ENCODE assay signal across 1 fruit fly cellular context in the genomic region with DNA sequence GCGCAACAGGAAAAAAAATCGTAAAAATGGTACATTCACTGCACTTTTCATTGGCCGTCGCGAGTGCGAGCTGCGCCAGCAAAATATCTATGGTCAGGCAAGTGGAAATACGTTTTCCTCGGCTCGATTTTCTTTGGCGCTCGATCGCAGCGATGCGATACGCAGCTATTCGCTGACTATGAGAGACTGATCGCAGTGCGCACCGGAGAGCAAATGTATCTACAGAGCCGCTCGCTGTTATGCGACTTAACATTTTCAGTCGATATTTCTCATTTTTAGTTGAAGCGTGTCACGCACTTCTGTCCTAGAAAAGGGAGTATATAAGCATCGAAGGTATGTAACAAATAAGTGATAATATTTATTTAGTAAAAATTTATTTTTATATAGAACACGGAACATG.
TF ChIP-seq lines count a peak whose summit lies in the region.

wgn (minus strand) TSS at position 193 of the 400 bp plus-strand sequence.

TF ChIP-seq in whole organism, embryonic, 481 proteins besides CTCF, POLR2A, EP300 and RAD21 (continued from another document and continues in another):
- TF ChIP-seq Scr (GFP tag; IDR thresholded peaks at IDR 0.05; lab: Robert Waterston, UW; ENCODE audit: partially characterized antibody) (peak; percentile 89), CG9437 (GFP tag; optimal IDR thresholded peaks at IDR 0.05; lab: Kevin White, UChicago) (no peak), CG10274 (GFP tag; optimal IDR thresholded peaks at IDR 0.05; lab: Kevin White, UChicago) (no peak), CG17186 (GFP tag; optimal IDR thresholded peaks at IDR 0.05; lab: Kevin White, UChicago) (no peak), ash1 (GFP tag; optimal IDR thresholded peaks at IDR 0.05; lab: Kevin White, UChicago) (no peak), Dip2 (GFP tag; IDR thresholded peaks at IDR 0.05; lab: Robert Waterston, UW) (no peak), CG3065 (GFP tag; optimal IDR thresholded peaks at IDR 0.05; lab: Kevin White, UChicago) (no peak), CG3163 (GFP tag; optimal IDR thresholded peaks at IDR 0.05; lab: Kevin White, UChicago) (no peak), Poxn (GFP tag; IDR thresholded peaks at IDR 0.05; lab: Robert Waterston, UW) (no peak), CG9727 (GFP tag; optimal IDR thresholded peaks at IDR 0.05; lab: Kevin White, UChicago) (no peak), Doc3 (GFP tag; IDR thresholded peaks at IDR 0.05; lab: Robert Waterston, UW; ENCODE audit: partially characterized antibody) (peak; percentile 95), CG3407 (GFP tag; optimal IDR thresholded peaks at IDR 0.05; lab: Kevin White, UChicago) (no peak), CG12236 (GFP tag; optimal IDR thresholded peaks at IDR 0.05; lab: Kevin White, UChicago) (no peak), bigmax (GFP tag; optimal IDR thresholded peaks at IDR 0.05; lab: Kevin White, UChicago) (no peak), CG34224 (GFP tag; IDR thresholded peaks at IDR 0.05; lab: Robert Waterston, UW; ENCODE audit: partially characterized antibody) (peak; percentile 86), so (GFP tag; IDR thresholded peaks at IDR 0.05; lab: Robert Waterston, UW) (0 out of 3 replicates have a peak, but pooled peaks have one; percentile 10), CG10267 (tag; optimal IDR thresholded peaks at IDR 0.05; lab: Kevin White, UChicago) (no peak), Lpt (GFP tag; optimal IDR thresholded peaks at IDR 0.05; lab: Kevin White, UChicago) (no peak), pros (GFP tag; optimal IDR thresholded peaks at IDR 0.05; lab: Kevin White, UChicago) (no peak), CG30403 (GFP tag; optimal IDR thresholded peaks at IDR 0.05; lab: Kevin White, UChicago) (no peak), Mad (GFP tag; optimal IDR thresholded peaks at IDR 0.05; lab: Kevin White, UChicago) (no peak), hb (GFP tag; IDR thresholded peaks at IDR 0.05; lab: Robert Waterston, UW; ENCODE audit: partially characterized antibody) (no peak), CG9817 (tag; optimal IDR thresholded peaks at IDR 0.05; lab: Kevin White, UChicago) (no peak), sqz (GFP tag; optimal IDR thresholded peaks at IDR 0.05; lab: Kevin White, UChicago) (no peak), CG4820 (GFP tag; optimal IDR thresholded peaks at IDR 0.05; lab: Kevin White, UChicago) (no peak), lab (GFP tag; optimal IDR thresholded peaks at IDR 0.05; lab: Kevin White, UChicago) (peak; percentile 36), zen2 (GFP tag; IDR thresholded peaks at IDR 0.05; lab: Robert Waterston, UW; ENCODE audit: partially characterized antibody) (peak; percentile 89), Trl (optimal IDR thresholded peaks at IDR 0.05; lab: Kevin White, UChicago) (peak; percentile 33 to 43), Trl (GFP tag; optimal IDR thresholded peaks at IDR 0.05; lab: Kevin White, UChicago) (no peak), chm (GFP tag; IDR thresholded peaks at IDR 0.05; lab: Robert Waterston, UW) (peak; percentile 83), hkb (optimal IDR thresholded peaks at IDR 0.05; lab: Kevin White, UChicago) (no peak), hkb (GFP tag; IDR thresholded peaks at IDR 0.05; lab: Robert Waterston, UW) (0 out of 2 replicates have a peak, but pooled peaks have one; percentile 8), CG4360 (GFP tag; IDR thresholded peaks at IDR 0.05; lab: Robert Waterston, UW) (peak; percentile 36; the same call in 1 of the 2 replicates), CG3838 (GFP tag; optimal IDR thresholded peaks at IDR 0.05; lab: Kevin White, UChicago) (no peak), fd96Cb (tag; optimal IDR thresholded peaks at IDR 0.05; lab: Kevin White, UChicago) (no peak), CG5953 (GFP tag; IDR thresholded peaks at IDR 0.05; lab: Robert Waterston, UW) (no peak), tap (tag; optimal IDR thresholded peaks at IDR 0.05; lab: Kevin White, UChicago) (no peak), ase (GFP tag; IDR thresholded peaks at IDR 0.05; lab: Robert Waterston, UW) (no peak), CG8290 (GFP tag; optimal IDR thresholded peaks at IDR 0.05; lab: Kevin White, UChicago) (no peak), CG8290 (tag; optimal IDR thresholded peaks at IDR 0.05; lab: Kevin White, UChicago) (peak in 1 of 2 experiments; percentile 41), odd (GFP tag; optimal IDR thresholded peaks at IDR 0.05; lab: Kevin White, UChicago) (no peak), inv (GFP tag; IDR thresholded peaks at IDR 0.05; lab: Robert Waterston, UW; ENCODE audit: partially characterized antibody) (peak; percentile 43; the same call in 1 of the 2 replicates), CG5180 (GFP tag; optimal IDR thresholded peaks at IDR 0.05; lab: Kevin White, UChicago) (no peak), CG15601 (tag; optimal IDR thresholded peaks at IDR 0.05; lab: Kevin White, UChicago) (no peak), repo (GFP tag; optimal IDR thresholded peaks at IDR 0.05; lab: Kevin White, UChicago) (no peak), Ssrp (tag; optimal IDR thresholded peaks at IDR 0.05; lab: Kevin White, UChicago) (no peak), fu2 (GFP tag; optimal IDR thresholded peaks at IDR 0.05; lab: Kevin White, UChicago) (no peak), D (optimal IDR thresholded peaks at IDR 0.05; lab: Kevin White, UChicago) (no peak), D (GFP tag; optimal IDR thresholded peaks at IDR 0.05; lab: Kevin White, UChicago) (no peak), slbo (GFP tag; IDR thresholded peaks at IDR 0.05; lab: Robert Waterston, UW) (0 out of 2 replicates have a peak, but pooled peaks have one; percentile 6), CG33557 (GFP tag; optimal IDR thresholded peaks at IDR 0.05; lab: Kevin White, UChicago) (no peak), CrebB (tag; optimal IDR thresholded peaks at IDR 0.05; lab: Kevin White, UChicago) (no peak), sob (GFP tag; IDR thresholded peaks at IDR 0.05; lab: Robert Waterston, UW) (no peak), usp (GFP tag; optimal IDR thresholded peaks at IDR 0.05; lab: Kevin White, UChicago) (no peak), zfh1 (GFP tag; IDR thresholded peaks at IDR 0.05; lab: Robert Waterston, UW) (0 out of 3 replicates have a peak, but pooled peaks have one; percentile 27), CG6175 (GFP tag; IDR thresholded peaks at IDR 0.05; lab: Robert Waterston, UW) (no peak), CG6654 (GFP tag; optimal IDR thresholded peaks at IDR 0.05; lab: Kevin White, UChicago) (no peak), CG2199 (GFP tag; IDR thresholded peaks at IDR 0.05; lab: Robert Waterston, UW) (peak; percentile 93), CG10959 (GFP tag; IDR thresholded peaks at IDR 0.05; lab: Robert Waterston, UW) (no peak), HLHmδ (GFP tag; optimal IDR thresholded peaks at IDR 0.05; lab: Kevin White, UChicago) (peak; percentile 14), CG12942 (GFP tag; optimal IDR thresholded peaks at IDR 0.05; lab: Kevin White, UChicago) (no peak), CG17385 (GFP tag; optimal IDR thresholded peaks at IDR 0.05; lab: Kevin White, UChicago) (peak; percentile 4), scrt (GFP tag; optimal IDR thresholded peaks at IDR 0.05; lab: Kevin White, UChicago) (no peak), Tbp (GFP tag; optimal IDR thresholded peaks at IDR 0.05; lab: Kevin White, UChicago) (no peak), p53 (GFP tag; optimal IDR thresholded peaks at IDR 0.05; lab: Kevin White, UChicago) (no peak), BtbVII (GFP tag; optimal IDR thresholded peaks at IDR 0.05; lab: Kevin White, UChicago) (peak; percentile 0), zf30C (GFP tag; optimal IDR thresholded peaks at IDR 0.05; lab: Kevin White, UChicago) (peak; percentile 15), gsb (GFP tag; IDR thresholded peaks at IDR 0.05; lab: Robert Waterston, UW) (no peak), nom (GFP tag; optimal IDR thresholded peaks at IDR 0.05; lab: Kevin White, UChicago) (peak; percentile 32), abd-A (tag; optimal IDR thresholded peaks at IDR 0.05; lab: Kevin White, UChicago) (no peak), Dip3 (GFP tag; optimal IDR thresholded peaks at IDR 0.05; lab: Kevin White, UChicago) (no peak), Nf-YA (GFP tag; IDR thresholded peaks at IDR 0.05; lab: Robert Waterston, UW) (no peak), CG1603 (tag; optimal IDR thresholded peaks at IDR 0.05; lab: Kevin White, UChicago) (peak; percentile 21), amos (GFP tag; IDR thresholded peaks at IDR 0.05; lab: Robert Waterston, UW; ENCODE audit: partially characterized antibody) (peak; percentile 75), ci (GFP tag; IDR thresholded peaks at IDR 0.05; lab: Robert Waterston, UW) (peak; percentile 58; the same call in 2 of the 3 replicates), CG12155 (GFP tag; optimal IDR thresholded peaks at IDR 0.05; lab: Kevin White, UChicago) (no peak), vnd (GFP tag; IDR thresholded peaks at IDR 0.05; lab: Robert Waterston, UW; ENCODE audit: partially characterized antibody) (peak; percentile 67; the same call in 2 of the 3 replicates), nau (GFP tag; optimal IDR thresholded peaks at IDR 0.05; lab: Kevin White, UChicago) (no peak), Sin3A (optimal IDR thresholded peaks at IDR 0.05; lab: Kevin White, UChicago) (no peak), pan (optimal IDR thresholded peaks at IDR 0.05; lab: Kevin White, UChicago) (no peak), pan (GFP tag; optimal IDR thresholded peaks at IDR 0.05 in 1 of 2, IDR thresholded peaks at IDR 0.05 in 1 of 2) (peak in 1 of 2 experiments; percentile 35), Fer3 (tag; optimal IDR thresholded peaks at IDR 0.05; lab: Kevin White, UChicago) (no peak), row (GFP tag; IDR thresholded peaks at IDR 0.05; lab: Robert Waterston, UW) (peak; percentile 41; the same call in 1 of the 3 replicates), CG17912 (GFP tag; optimal IDR thresholded peaks at IDR 0.05; lab: Kevin White, UChicago) (no peak), Fer1 (GFP tag; optimal IDR thresholded peaks at IDR 0.05; lab: Kevin White, UChicago) (no peak), Adf1 (GFP tag; IDR thresholded peaks at IDR 0.05; lab: Robert Waterston, UW) (no peak), Hr78 (GFP tag; optimal IDR thresholded peaks at IDR 0.05; lab: Kevin White, UChicago) (no peak), Mes4 (GFP tag; optimal IDR thresholded peaks at IDR 0.05; lab: Kevin White, UChicago) (no peak), danr (GFP tag; IDR thresholded peaks at IDR 0.05; lab: Robert Waterston, UW) (no peak), CG16815 (GFP tag; optimal IDR thresholded peaks at IDR 0.05; lab: Kevin White, UChicago) (no peak), cas (GFP tag; IDR thresholded peaks at IDR 0.05; lab: Robert Waterston, UW) (no peak), Ptx1 (GFP tag; IDR thresholded peaks at IDR 0.05; lab: Robert Waterston, UW) (no peak), psq (GFP tag; optimal IDR thresholded peaks at IDR 0.05; lab: Kevin White, UChicago) (no peak), schlank (tag; optimal IDR thresholded peaks at IDR 0.05; lab: Kevin White, UChicago) (no peak), CG3995 (GFP tag; optimal IDR thresholded peaks at IDR 0.05; lab: Kevin White, UChicago) (no peak), nerfin-1 (tag; optimal IDR thresholded peaks at IDR 0.05; lab: Kevin White, UChicago) (no peak), CG3847 (GFP tag; IDR thresholded peaks at IDR 0.05; lab: Robert Waterston, UW) (no peak), Hmx (GFP tag; optimal IDR thresholded peaks at IDR 0.05; lab: Kevin White, UChicago) (no peak), onecut (GFP tag; IDR thresholded peaks at IDR 0.05; lab: Robert Waterston, UW) (no peak), yki (optimal IDR thresholded peaks at IDR 0.05; lab: Kevin White, UChicago) (no peak), Bgb (GFP tag; IDR thresholded peaks at IDR 0.05; lab: Robert Waterston, UW; ENCODE audit: partially characterized antibody) (peak; percentile 69), CG11093 (GFP tag; IDR thresholded peaks at IDR 0.05; lab: Robert Waterston, UW) (no peak), Rfx (GFP tag; IDR thresholded peaks at IDR 0.05; lab: Robert Waterston, UW) (no peak), HLH4C (GFP tag; IDR thresholded peaks at IDR 0.05; lab: Robert Waterston, UW; ENCODE audit: partially characterized antibody) (peak; percentile 74; the same call in 2 of the 3 replicates), CG14860 (GFP tag; IDR thresholded peaks at IDR 0.05; lab: Robert Waterston, UW; ENCODE audit: partially characterized antibody) (peak; percentile 54), emc (GFP tag; optimal IDR thresholded peaks at IDR 0.05; lab: Kevin White, UChicago) (no peak), CG32532 (GFP tag; IDR thresholded peaks at IDR 0.05; lab: Robert Waterston, UW) (peak; percentile 33; the same call in 1 of the 2 replicates), MBD-R2 (GFP tag; IDR thresholded peaks at IDR 0.05; lab: Robert Waterston, UW) (no peak), Drgx (GFP tag; IDR thresholded peaks at IDR 0.05; lab: Robert Waterston, UW) (peak; percentile 17; the same call in 1 of the 2 replicates), grn (GFP tag; optimal IDR thresholded peaks at IDR 0.05; lab: Kevin White, UChicago) (peak; percentile 24), CG12769 (tag; optimal IDR thresholded peaks at IDR 0.05; lab: Kevin White, UChicago) (no peak), CG1602 (GFP tag; optimal IDR thresholded peaks at IDR 0.05; lab: Kevin White, UChicago) (no peak), CG34422 (GFP tag; IDR thresholded peaks at IDR 0.05; lab: Robert Waterston, UW) (0 out of 3 replicates have a peak, but pooled peaks have one; percentile 15), salm (tag; optimal IDR thresholded peaks at IDR 0.05; lab: Kevin White, UChicago) (no peak), mld (GFP tag; IDR thresholded peaks at IDR 0.05; lab: Robert Waterston, UW; ENCODE audit: partially characterized antibody) (peak; percentile 71; the same call in 2 of the 3 replicates), CG16813 (GFP tag; IDR thresholded peaks at IDR 0.05; lab: Robert Waterston, UW; ENCODE audit: partially characterized antibody) (peak; percentile 77), Med (GFP tag; lab: Kevin White, UChicago) (peak; percentile 77), CG11398 (GFP tag; optimal IDR thresholded peaks at IDR 0.05; lab: Kevin White, UChicago) (no peak), trh (GFP tag; optimal IDR thresholded peaks at IDR 0.05; lab: Kevin White, UChicago) (no peak), hbn (GFP tag; IDR thresholded peaks at IDR 0.05; lab: Robert Waterston, UW; ENCODE audit: partially characterized antibody) (peak; percentile 90), ken (GFP tag; IDR thresholded peaks at IDR 0.05; lab: Robert Waterston, UW) (0 out of 3 replicates have a peak, but pooled peaks have one; percentile 7), Elba2 (GFP tag; optimal IDR thresholded peaks at IDR 0.05; lab: Kevin White, UChicago) (no peak), Jarid2 (GFP tag; optimal IDR thresholded peaks at IDR 0.05; lab: Kevin White, UChicago) (peak; percentile 95), Hr3 (GFP tag; optimal IDR thresholded peaks at IDR 0.05; lab: Kevin White, UChicago) (no peak), H2.0 (GFP tag; IDR thresholded peaks at IDR 0.05; lab: Robert Waterston, UW) (no peak), chif (GFP tag; optimal IDR thresholded peaks at IDR 0.05; lab: Kevin White, UChicago) (no peak)
